Fruit fly (Drosophila melanogaster) whole organism, prepupa: Measurements from ENCODE around the gene CG7091.

ENCODE experiments used
- Blimp-1 ChIP-seq: fragments of 200-800 bp; sonication (Bioruptor generic); optimal IDR thresholded peaks from 3 replicates; lab custom pipeline; 2017; ENCODE audit warnings: missing biosample characterization, missing genetic modification characterization, mild to moderate bottlenecking, moderate library complexity, missing genetic modification reagents
- CG10631 ChIP-seq: fragments of 200-800 bp; sonication (Bioruptor generic); optimal IDR thresholded peaks from 2 replicates; lab custom pipeline; 2016; ENCODE audit warnings: missing biosample characterization, missing genetic modification characterization
- CG11294 ChIP-seq: fragments of 200-800 bp; sonication (Bioruptor generic); IDR thresholded peaks from 2 replicates; pipeline ENCODE4 v1.3.6; 2022; ENCODE audit warnings: missing biosample characterization, missing genetic modification characterization
- CG15336 ChIP-seq: fragments of 200-800 bp; sonication (Bioruptor generic); IDR thresholded peaks from 2 replicates; pipeline ENCODE4 v1.3.6; 2022; ENCODE audit warnings: missing biosample characterization, missing genetic modification characterization
- CG1621 ChIP-seq: fragments of 200-800 bp; sonication (Bioruptor generic); optimal IDR thresholded peaks from 3 replicates; lab custom pipeline; 2018; ENCODE audit warnings: missing biosample characterization, mild to moderate bottlenecking, missing genetic modification characterization
- CG16779 ChIP-seq: fragments of 200-800 bp; sonication (Bioruptor generic); optimal IDR thresholded peaks from 3 replicates; lab custom pipeline; 2017; ENCODE audit warnings: missing biosample characterization, mild to moderate bottlenecking, missing genetic modification characterization
- CG3032 ChIP-seq: fragments of 200-800 bp; optimal IDR thresholded peaks from 2 replicates; lab custom pipeline; 2019; ENCODE audit warnings: missing biosample characterization, mild to moderate bottlenecking, missing genetic modification characterization, moderate library complexity
- CG32006 ChIP-seq: fragments of 200-800 bp; sonication (Bioruptor generic); optimal IDR thresholded peaks from 3 replicates; lab custom pipeline; 2017; ENCODE audit warnings: missing biosample characterization, mild to moderate bottlenecking, missing genetic modification characterization
- CG6163 ChIP-seq: fragments of 200-800 bp; sonication (Bioruptor generic); IDR thresholded peaks from 3 replicates; pipeline ENCODE4 v1.3.6; 2022; ENCODE audit warnings: missing biosample characterization, missing genetic modification characterization
- CG6276 ChIP-seq: fragments of 200-800 bp; sonication (Bioruptor generic); optimal IDR thresholded peaks from 2 replicates; lab custom pipeline; 2017; ENCODE audit warnings: missing biosample characterization, mild to moderate bottlenecking, missing genetic modification characterization
- CG6792 ChIP-seq: fragments of 200-800 bp; sonication (Bioruptor generic); optimal IDR thresholded peaks from 3 replicates; lab custom pipeline; 2016; ENCODE audit warnings: missing biosample characterization, missing genetic modification characterization
- CG6854 ChIP-seq: fragments of 200-800 bp; sonication (Bioruptor generic); optimal IDR thresholded peaks from 2 replicates; lab custom pipeline; 2017; ENCODE audit warnings: missing biosample characterization, mild to moderate bottlenecking, missing genetic modification characterization
- CG7368 ChIP-seq: fragments of 200-800 bp; sonication (Bioruptor generic); optimal IDR thresholded peaks from 3 replicates; lab custom pipeline; 2016; ENCODE audit warnings: missing biosample characterization, missing genetic modification characterization
- CG8119 ChIP-seq: fragments of 200-800 bp; sonication (Bioruptor generic); IDR thresholded peaks from 3 replicates; pipeline ENCODE4 v1.3.6; 2022; ENCODE audit warnings: missing biosample characterization, missing genetic modification characterization
- CG9139 ChIP-seq: fragments of 200-800 bp; sonication (Bioruptor generic); optimal IDR thresholded peaks from 3 replicates; lab custom pipeline; 2017; ENCODE audit warnings: missing biosample characterization, mild to moderate bottlenecking, missing genetic modification characterization
- Eip75B ChIP-seq: fragments of 200-800 bp; sonication (Bioruptor generic); optimal IDR thresholded peaks from 3 replicates; lab custom pipeline; 2016; ENCODE audit warnings: missing biosample characterization, missing genetic modification characterization
- Eip93F ChIP-seq: fragments of 200-800 bp; sonication (Bioruptor generic); optimal IDR thresholded peaks from 2 replicates; lab custom pipeline; 2016; ENCODE audit warnings: missing biosample characterization, mild to moderate bottlenecking, missing genetic modification characterization
- Ets21C ChIP-seq: fragments of 200-800 bp; sonication (Bioruptor generic); optimal IDR thresholded peaks from 3 replicates; lab custom pipeline; 2016; ENCODE audit warnings: missing biosample characterization, missing genetic modification characterization
- Ets96B ChIP-seq: fragments of 200-800 bp; optimal IDR thresholded peaks from 2 replicates; lab custom pipeline; 2019; ENCODE audit warnings: missing biosample characterization, mild to moderate bottlenecking, missing genetic modification characterization, moderate library complexity
- Gug ChIP-seq: fragments of 200-800 bp; sonication (Bioruptor generic); IDR thresholded peaks from 2 replicates; pipeline ENCODE4 v1.3.6; 2022; ENCODE audit warnings: missing biosample characterization, missing genetic modification characterization
- Hr38 ChIP-seq: sonication (Bioruptor generic); optimal IDR thresholded peaks from 2 replicates; lab custom pipeline; 2016; ENCODE audit warnings: missing biosample characterization, missing genetic modification characterization
- Hr39 ChIP-seq: fragments of 200-800 bp; sonication (Bioruptor generic); optimal IDR thresholded peaks from 2 replicates; lab custom pipeline; 2016; ENCODE audit warnings: missing biosample characterization, missing genetic modification characterization
- Lpt ChIP-seq: fragments of 200-800 bp; sonication (Bioruptor generic); optimal IDR thresholded peaks from 3 replicates; lab custom pipeline; 2016; ENCODE audit warnings: missing biosample characterization, missing genetic modification characterization
- Met ChIP-seq: fragments of 200-800 bp; sonication (Bioruptor generic); optimal IDR thresholded peaks from 3 replicates; lab custom pipeline; 2016; ENCODE audit warnings: missing biosample characterization, missing genetic modification characterization
- OdsH ChIP-seq: fragments of 200-800 bp; sonication (Bioruptor generic); optimal IDR thresholded peaks from 3 replicates; lab custom pipeline; 2016; ENCODE audit warnings: missing biosample characterization, missing genetic modification characterization
- Smox ChIP-seq: fragments of 200-800 bp; sonication (Bioruptor generic); optimal IDR thresholded peaks from 3 replicates; lab custom pipeline; 2016; ENCODE audit warnings: missing biosample characterization, missing genetic modification characterization
- Sox102F ChIP-seq: fragments of 200-800 bp; sonication (Bioruptor generic); optimal IDR thresholded peaks from 2 replicates; lab custom pipeline; 2016; ENCODE audit warnings: missing biosample characterization, mild to moderate bottlenecking, missing genetic modification characterization
- Sox14 ChIP-seq: fragments of 200-800 bp; sonication (Bioruptor generic); optimal IDR thresholded peaks from 3 replicates; lab custom pipeline; 2016; ENCODE audit warnings: missing biosample characterization, missing genetic modification characterization
- Sox15 ChIP-seq: fragments of 200-800 bp; sonication (Bioruptor generic); optimal IDR thresholded peaks from 3 replicates; lab custom pipeline; 2016; ENCODE audit warnings: missing biosample characterization, missing genetic modification characterization
- cyc ChIP-seq: fragments of 200-800 bp; sonication (Bioruptor generic); optimal IDR thresholded peaks from 3 replicates; lab custom pipeline; 2016; ENCODE audit warnings: missing biosample characterization, missing genetic modification characterization
- dsx ChIP-seq: fragments of 200-800 bp; optimal IDR thresholded peaks from 3 replicates; lab custom pipeline; 2019; ENCODE audit warnings: missing biosample characterization, mild to moderate bottlenecking, missing genetic modification characterization, moderate library complexity; ENCODE audit not compliant: poor library complexity, severe bottlenecking
- eg ChIP-seq: fragments of 200-800 bp; sonication (Bioruptor generic); IDR thresholded peaks from 3 replicates; pipeline ENCODE4 v1.3.6; 2022; ENCODE audit warnings: missing biosample characterization, missing genetic modification characterization
- esn ChIP-seq: fragments of 200-800 bp; sonication (Bioruptor generic); optimal IDR thresholded peaks from 2 replicates; lab custom pipeline; 2016; ENCODE audit warnings: missing biosample characterization, mild to moderate bottlenecking, missing genetic modification characterization, moderate library complexity
- fd85E ChIP-seq: fragments of 200-800 bp; sonication (Bioruptor generic); optimal IDR thresholded peaks from 3 replicates; lab custom pipeline; 2016; ENCODE audit warnings: missing biosample characterization, missing genetic modification characterization
- lz ChIP-seq: fragments of 200-800 bp; sonication (Bioruptor generic); optimal IDR thresholded peaks from 3 replicates; lab custom pipeline; 2016; ENCODE audit warnings: missing biosample characterization, missing genetic modification characterization
- net ChIP-seq: fragments of 200-800 bp; sonication (Bioruptor generic); optimal IDR thresholded peaks from 3 replicates; lab custom pipeline; 2016; ENCODE audit warnings: missing biosample characterization, missing genetic modification characterization
- pdm3 ChIP-seq: fragments of 200-800 bp; sonication (Bioruptor generic); optimal IDR thresholded peaks from 3 replicates; lab custom pipeline; 2016; ENCODE audit warnings: missing biosample characterization, missing genetic modification characterization
- salr ChIP-seq, 2 experiments: fragments of 200-800 bp; sonication (Bioruptor generic); optimal IDR thresholded peaks; 3 replicates each; lab custom pipeline; 2016 to 2018; ENCODE audit warnings: missing biosample characterization in 2 of 2, missing genetic modification characterization in 2 of 2, mild to moderate bottlenecking in 1 of 2
- spab ChIP-seq: fragments of 200-800 bp; sonication (Bioruptor generic); optimal IDR thresholded peaks from 2 replicates; lab custom pipeline; 2017; ENCODE audit warnings: missing biosample characterization, mild to moderate bottlenecking, missing genetic modification characterization, missing genetic modification reagents
- ss ChIP-seq, 2 experiments: fragments of 200-800 bp; sonication (Bioruptor generic); optimal IDR thresholded peaks; 2 replicates in 1 of 2; 3 replicates in 1 of 2; lab custom pipeline; 2017 to 2018; ENCODE audit warnings: mild to moderate bottlenecking in 2 of 2, missing biosample characterization in 2 of 2, missing genetic modification characterization in 2 of 2, moderate library complexity in 1 of 2
- topi ChIP-seq: fragments of 200-800 bp; sonication (Bioruptor generic); optimal IDR thresholded peaks from 3 replicates; lab custom pipeline; 2016; ENCODE audit warnings: missing biosample characterization, missing genetic modification characterization
- vri ChIP-seq: fragments of 200-800 bp; sonication (Bioruptor generic); optimal IDR thresholded peaks from 3 replicates; lab custom pipeline; 2016; ENCODE audit warnings: missing biosample characterization, mild to moderate bottlenecking, missing genetic modification characterization

The CG7091 gene

DNA sequence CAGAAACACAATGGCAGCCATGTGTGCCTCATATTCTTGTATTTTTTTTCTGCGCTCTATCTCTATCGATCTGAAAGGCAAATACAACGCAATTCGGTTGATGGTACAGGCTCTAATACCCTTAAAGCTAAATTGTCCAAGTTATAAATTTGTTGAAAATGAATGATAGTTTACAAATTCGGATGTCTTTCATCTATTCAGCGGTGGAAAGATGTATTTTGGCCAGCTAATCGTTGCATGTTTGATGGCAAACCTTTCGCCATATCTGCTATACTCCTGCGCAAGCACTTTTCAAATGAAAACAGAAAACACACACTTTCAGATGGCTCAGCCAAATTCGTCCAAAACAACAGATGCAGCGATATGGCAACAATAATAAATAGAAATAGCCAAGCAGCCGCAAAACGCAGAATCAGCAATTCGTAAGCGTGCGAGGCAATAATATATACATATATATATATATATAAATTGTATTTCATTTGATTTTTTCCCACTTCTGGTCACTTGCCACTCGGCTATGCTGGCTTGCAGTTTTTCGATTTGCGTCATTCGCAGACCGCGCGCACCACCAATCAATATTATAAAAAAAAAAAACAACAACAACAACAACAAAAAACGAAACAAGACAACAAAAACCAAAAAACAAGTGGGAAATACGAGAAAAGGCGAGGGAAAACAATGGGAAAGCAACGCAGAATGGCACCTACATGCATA lies 36.5 kb downstream of the CG7091 start (continued):
- no peak for TF ChIP-seq CG1621 (tag; lab: Kevin White, UChicago)
- peak; percentile 51 for TF ChIP-seq CG15336
- no peak for TF ChIP-seq CG3032 (tag; lab: Kevin White, UChicago)
- no peak; the same call in 1 of the 2 replicates for TF ChIP-seq Gug (GFP tag; lab: Robert Waterston, UW)
- no peak for TF ChIP-seq CG10631 (GFP tag; lab: Kevin White, UChicago)
- TF ChIP-seq cyc (GFP tag; lab: Kevin White, UChicago) = no peak
- no peak for TF ChIP-seq vri (GFP tag; lab: Kevin White, UChicago)
- no peak for TF ChIP-seq net (GFP tag; lab: Kevin White, UChicago)
- no peak for TF ChIP-seq esn (GFP tag; lab: Kevin White, UChicago)

- TF ChIP-seq Blimp-1 (peak; percentile 84), pdm3 (GFP tag; lab: Kevin White, UChicago) (no peak), Sox14 (peak; percentile 3), OdsH (GFP tag; lab: Kevin White, UChicago) (no peak), CG6854 (peak; percentile 4), CG6792 (GFP tag; lab: Kevin White, UChicago) (no peak), eg (GFP tag; lab: Robert Waterston, UW) (0 out of 3 replicates have a peak, but pooled peaks have one; percentile 23)
Measured at dm6 chr3R:13015402-13015801, 37.6 kb downstream of the CG7091 start.

dm6 chr3R:13015811-13016766 lies 38.3 kb downstream of the CG7091 start:
- peak; percentile 22 for TF ChIP-seq topi
- no peak for TF ChIP-seq Gug (GFP tag; lab: Robert Waterston, UW)
- no peak for TF ChIP-seq lz
- TF ChIP-seq Blimp-1 = peak; percentile 32
- TF ChIP-seq Eip93F (GFP tag; lab: Kevin White, UChicago) = peak; percentile 18
- TF ChIP-seq CG8119 (GFP tag; lab: Robert Waterston, UW) = peak; percentile 40; the same call in 2 of the 3 replicates
- peak; percentile 47 for TF ChIP-seq spab (GFP tag; lab: Kevin White, UChicago)
- peak; percentile 46 for TF ChIP-seq CG16779 (tag; lab: Kevin White, UChicago)
- TF ChIP-seq Sox102F (GFP tag; lab: Kevin White, UChicago) = no peak
- peak; percentile 22 for TF ChIP-seq CG32006 (GFP tag; lab: Kevin White, UChicago)
- TF ChIP-seq CG7368 (GFP tag; lab: Kevin White, UChicago) = no peak
- no peak for TF ChIP-seq CG11294 (GFP tag; lab: Robert Waterston, UW)
- no peak for TF ChIP-seq Met (GFP tag; lab: Kevin White, UChicago)
- peak; percentile 4 for TF ChIP-seq CG1621 (tag; lab: Kevin White, UChicago)
- no peak for TF ChIP-seq fd85E
- TF ChIP-seq vri (GFP tag; lab: Kevin White, UChicago) = peak; percentile 72
- TF ChIP-seq CG6276 (GFP tag; lab: Kevin White, UChicago) = peak; percentile 57
- TF ChIP-seq Sox15 (GFP tag; lab: Kevin White, UChicago) = no peak
- TF ChIP-seq CG9139 (GFP tag; lab: Kevin White, UChicago) = peak; percentile 23
- no peak for TF ChIP-seq salr (GFP tag; optimal IDR thresholded peaks at IDR 0.05; lab: Kevin White, UChicago)
- 0 out of 3 replicates have a peak, but pooled peaks have one; percentile 5 for TF ChIP-seq eg (GFP tag; lab: Robert Waterston, UW)
- no peak for TF ChIP-seq Hr38
- TF ChIP-seq Sox14 = no peak
- TF ChIP-seq Eip75B (GFP tag; lab: Kevin White, UChicago) = peak; percentile 17
- no peak for TF ChIP-seq Smox (GFP tag; lab: Kevin White, UChicago)
- peak; percentile 50; the same call in 1 of the 3 replicates for TF ChIP-seq CG6163 (GFP tag; lab: Robert Waterston, UW)
- peak; percentile 4 for TF ChIP-seq cyc (GFP tag; lab: Kevin White, UChicago)
- peak; percentile 11 for TF ChIP-seq esn (GFP tag; lab: Kevin White, UChicago)
- no peak for TF ChIP-seq Ets21C
- TF ChIP-seq Lpt (GFP tag; lab: Kevin White, UChicago) = peak; percentile 60
- peak; percentile 61 for TF ChIP-seq dsx
- TF ChIP-seq net (GFP tag; lab: Kevin White, UChicago) = peak; percentile 19
- TF ChIP-seq CG10631 (GFP tag; lab: Kevin White, UChicago) = peak; percentile 74
- no peak for TF ChIP-seq Hr39 (GFP tag; lab: Kevin White, UChicago)
- TF ChIP-seq ss (GFP tag; optimal IDR thresholded peaks at IDR 0.05; lab: Kevin White, UChicago) = peak; percentile 51 to 70
- TF ChIP-seq Ets96B (tag; lab: Kevin White, UChicago) = peak; percentile 14
